Worm (Caenorhabditis elegans) whole organism, L2 larva: ENCODE measurements around the gene C03H5.5.

Experiments
- R02D3.7 ChIP-seq: fragments of 150-350 bp; optimal IDR thresholded peaks from 2 replicates; lab custom pipeline; 2014; ENCODE audit warnings: missing biosample characterization, missing genetic modification characterization
- ama-1 ChIP-seq: fragments of 150-350 bp; optimal IDR thresholded peaks from 2 replicates; lab custom pipeline; 2018; ENCODE audit warnings: inconsistent platforms
- dmd-4 ChIP-seq: sonication (generic microtip); optimal IDR thresholded peaks from 2 replicates; lab custom pipeline; 2017; ENCODE audit warnings: missing biosample characterization, missing genetic modification characterization
- elt-3 ChIP-seq: sonication (generic microtip); optimal IDR thresholded peaks from 2 replicates; lab custom pipeline; 2017; ENCODE audit warnings: missing biosample characterization, missing genetic modification characterization
- lin-13 ChIP-seq: fragments of 150-350 bp; optimal IDR thresholded peaks from 2 replicates; lab custom pipeline; 2014; ENCODE audit warnings: missing biosample characterization, missing genetic modification reagents, missing genetic modification characterization
- lin-39 ChIP-seq: fragments of 150-350 bp; optimal IDR thresholded peaks from 2 replicates; lab custom pipeline; 2014; ENCODE audit warnings: missing biosample characterization, missing genetic modification reagents, missing genetic modification characterization
- nhr-6 ChIP-seq: fragments of 150-350 bp; optimal IDR thresholded peaks from 2 replicates; lab custom pipeline; 2014; ENCODE audit warnings: missing biosample characterization, missing genetic modification characterization
- sma-9 ChIP-seq, 2 experiments: fragments of 150-350 bp in 1 of 2; sonication (generic microtip) in 1 of 2; optimal IDR thresholded peaks; 2 replicates each; lab custom pipeline; 2014 to 2016; ENCODE audit warnings: missing genetic modification characterization in 2 of 2, mild to moderate bottlenecking in 1 of 2, missing biosample characterization in 1 of 2, missing compliant biosample characterization in 1 of 2, missing genetic modification reagents in 1 of 2, moderate library complexity in 1 of 2
- unc-62 ChIP-seq: fragments of 150-350 bp; optimal IDR thresholded peaks from 2 replicates; lab custom pipeline; 2014; ENCODE audit warnings: missing biosample characterization, missing genetic modification reagents, missing genetic modification characterization
- zag-1 ChIP-seq: fragments of 150-350 bp; optimal IDR thresholded peaks from 2 replicates; lab custom pipeline; 2014; ENCODE audit warnings: missing biosample characterization, missing genetic modification characterization

- TF ChIP-seq nhr-6 (tag; lab: Kevin White, UChicago) = no peak
- no peak for TF ChIP-seq lin-13 (GFP tag; lab: Kevin White, UChicago)
- TF ChIP-seq R02D3.7 (tag; lab: Kevin White, UChicago) = no peak
- peak; percentile 49 for TF ChIP-seq zag-1
- no peak for TF ChIP-seq unc-62 (GFP tag; lab: Kevin White, UChicago)
- TF ChIP-seq sma-9 (GFP tag; optimal IDR thresholded peaks at IDR 0.05; lab: Kevin White, UChicago) = no peak
- TF ChIP-seq sma-9 (tag; optimal IDR thresholded peaks at IDR 0.05; lab: Kevin White, UChicago) = no peak
- TF ChIP-seq elt-3 = no peak
- TF ChIP-seq lin-39 = no peak
- TF ChIP-seq ama-1 (lab: Kevin White, UChicago) = no peak
- TF ChIP-seq dmd-4 (tag; lab: Kevin White, UChicago) = no peak
Measured at ce11 chrII:401211-401610, 16.1 kb upstream of the C03H5.5 start.
